Fruit fly (Drosophila melanogaster): ENCODE measurements around the gene Fer1.
A peak's percentile ranks its signal among the peaks of the same experiment; 100 is the strongest.

Gene Fer1

dm6 chr3R:7187093-7187912, 51.3 kb downstream of the Fer1 start (continued):
- TF ChIP-seq CG17829 (tag; optimal IDR thresholded peaks at IDR 0.05) (peak; percentile 14), Mrtf (GFP tag; IDR thresholded peaks at IDR 0.05) (no peak), CG14965 (GFP tag; optimal IDR thresholded peaks at IDR 0.05; ENCODE audit: borderline replicate concordance) (no peak), CG9797 (GFP tag; optimal IDR thresholded peaks at IDR 0.05) (no peak), mirr (GFP tag; optimal IDR thresholded peaks at IDR 0.05) (no peak), abd-A (tag; optimal IDR thresholded peaks at IDR 0.05) (no peak), CG4617 (GFP tag; optimal IDR thresholded peaks at IDR 0.05; ENCODE audit: borderline replicate concordance) (peak; percentile 78), CG10431 (GFP tag; optimal IDR thresholded peaks at IDR 0.05) (no peak), CG11695 (GFP tag; IDR thresholded peaks at IDR 0.05) (no peak), CG15479 (GFP tag; optimal IDR thresholded peaks at IDR 0.05) (peak; percentile 27), H2.0 (GFP tag; IDR thresholded peaks at IDR 0.05) (0 out of 2 replicates have a peak, but pooled peaks have one; percentile 15), zen (tag; optimal IDR thresholded peaks at IDR 0.05) (no peak), MTF-1 (GFP tag; optimal IDR thresholded peaks at IDR 0.05; ENCODE audit: borderline replicate concordance) (no peak), her (GFP tag; optimal IDR thresholded peaks at IDR 0.05) (no peak), Ets65A (GFP tag) (peak; percentile 61), ab (GFP tag; optimal IDR thresholded peaks at IDR 0.05) (no peak), yki (optimal IDR thresholded peaks at IDR 0.05) (peak; percentile 24), CG11093 (GFP tag; IDR thresholded peaks at IDR 0.05) (no peak), cg (GFP tag; optimal IDR thresholded peaks at IDR 0.05) (peak; percentile 96), CG9876 (GFP tag; optimal IDR thresholded peaks at IDR 0.05) (no peak), Scr (GFP tag; IDR thresholded peaks at IDR 0.05; ENCODE audit: partially characterized antibody) (0 out of 2 replicates have a peak, but pooled peaks have one; percentile 10), nerfin-1 (tag; optimal IDR thresholded peaks at IDR 0.05) (peak; percentile 87), CG30020 (tag; optimal IDR thresholded peaks at IDR 0.05) (no peak), seq (GFP tag; IDR thresholded peaks at IDR 0.05) (no peak), Dll (GFP tag; IDR thresholded peaks at IDR 0.05; ENCODE audit: partially characterized antibody) (peak; percentile 35; the same call in 1 of the 4 replicates), fd96Cb (tag; optimal IDR thresholded peaks at IDR 0.05) (no peak), mld (GFP tag; IDR thresholded peaks at IDR 0.05; ENCODE audit: partially characterized antibody) (no peak), CG15011 (GFP tag; optimal IDR thresholded peaks at IDR 0.05) (no peak), z (GFP tag; IDR thresholded peaks at IDR 0.05) (no peak), pros (GFP tag; optimal IDR thresholded peaks at IDR 0.05) (peak; percentile 3), CG17912 (GFP tag; optimal IDR thresholded peaks at IDR 0.05) (no peak), CG8478 (optimal IDR thresholded peaks at IDR 0.05) (no peak), CG15073 (GFP tag; optimal IDR thresholded peaks at IDR 0.05) (no peak), HLH54F (GFP tag; optimal IDR thresholded peaks at IDR 0.05) (no peak), lov (optimal IDR thresholded peaks at IDR 0.05) (no peak), lov (GFP tag; IDR thresholded peaks at IDR 0.05) (no peak), CG1529 (GFP tag; optimal IDR thresholded peaks at IDR 0.05) (no peak), CG1233 (GFP tag; optimal IDR thresholded peaks at IDR 0.05) (no peak), Rfx (GFP tag; IDR thresholded peaks at IDR 0.05) (no peak), CG7928 (GFP tag; optimal IDR thresholded peaks at IDR 0.05) (no peak), pzg (GFP tag; optimal IDR thresholded peaks at IDR 0.05) (no peak), p53 (GFP tag; optimal IDR thresholded peaks at IDR 0.05) (no peak), Myb (GFP tag; optimal IDR thresholded peaks at IDR 0.05) (no peak), ind (GFP tag; optimal IDR thresholded peaks at IDR 0.05) (peak; percentile 22), Ssrp (tag; optimal IDR thresholded peaks at IDR 0.05) (peak; percentile 37), tgo (GFP tag; IDR thresholded peaks at IDR 0.05) (no peak), Usf (GFP tag; optimal IDR thresholded peaks at IDR 0.05) (no peak), CG31441 (GFP tag; IDR thresholded peaks at IDR 0.05) (no peak), CG4707 (GFP tag; optimal IDR thresholded peaks at IDR 0.05) (no peak), en (GFP tag; optimal IDR thresholded peaks at IDR 0.05) (no peak)

Data from whole organism, embryonic.